Worm (Caenorhabditis elegans) whole organism, young adult: ENCODE results near the gene btb-2.

ENCODE experiments used
- B0019.2 ChIP-seq: fragments of 200-800 bp; sonication (Bioruptor generic); conservative IDR thresholded peaks from 2 replicates; pipeline ENCODE4 v1.3.6; 2022; ENCODE audit warnings: missing genetic modification reagents, missing genetic modification characterization, missing compliant biosample characterization
- B0336.3 ChIP-seq: fragments of 200-800 bp; sonication (Bioruptor generic); IDR thresholded peaks from 2 replicates; pipeline ENCODE4 v1.3.6; 2022; ENCODE audit warnings: missing genetic modification characterization, missing compliant biosample characterization
- D2030.7 ChIP-seq: fragments of 200-800 bp; sonication (Bioruptor generic); IDR thresholded peaks from 2 replicates; pipeline ENCODE4 v1.3.6; 2022; ENCODE audit warnings: missing genetic modification reagents, missing genetic modification characterization, missing compliant biosample characterization
- F33H1.4 ChIP-seq: fragments of 200-800 bp; sonication (Bioruptor generic); IDR thresholded peaks from 2 replicates; pipeline ENCODE4 v1.3.6; 2022; ENCODE audit warnings: missing genetic modification reagents, missing genetic modification characterization, missing compliant biosample characterization
- F49E8.2 ChIP-seq: sonication (generic microtip); optimal IDR thresholded peaks from 3 replicates; lab custom pipeline; 2017; ENCODE audit warnings: missing genetic modification characterization, mild to moderate bottlenecking, missing compliant biosample characterization, antibody characterized with exemption, moderate library complexity; ENCODE audit not compliant: insufficient read depth
- F52B5.7 ChIP-seq: sonication (generic microtip); optimal IDR thresholded peaks from 2 replicates; lab custom pipeline; 2016; ENCODE audit warnings: mild to moderate bottlenecking, missing genetic modification characterization, missing compliant biosample characterization
- aptf-2 ChIP-seq: fragments of 200-800 bp; sonication (Bioruptor generic); conservative IDR thresholded peaks from 2 replicates; pipeline ENCODE4 v1.3.6; 2022; ENCODE audit warnings: missing genetic modification reagents, missing genetic modification characterization, missing compliant biosample characterization
- aptf-3 ChIP-seq: fragments of 200-800 bp; sonication (Bioruptor generic); IDR thresholded peaks from 2 replicates; pipeline ENCODE4 v1.3.6; 2022; ENCODE audit warnings: missing genetic modification characterization, missing compliant biosample characterization
- atf-7 ChIP-seq: sonication (generic microtip); optimal IDR thresholded peaks from 2 replicates; lab custom pipeline; 2017; ENCODE audit warnings: mild to moderate bottlenecking, missing genetic modification characterization, missing compliant biosample characterization
- attf-3 ChIP-seq: fragments of 200-800 bp; sonication (Bioruptor generic); conservative IDR thresholded peaks from 2 replicates; pipeline ENCODE4 v1.3.6; 2022; ENCODE audit warnings: missing genetic modification reagents, missing genetic modification characterization, missing compliant biosample characterization
- attf-5 ChIP-seq: fragments of 200-800 bp; sonication (Bioruptor generic); optimal IDR thresholded peaks from 2 replicates; lab custom pipeline; 2018; ENCODE audit warnings: mild to moderate bottlenecking, missing genetic modification characterization, missing compliant biosample characterization
- egl-18 ChIP-seq: fragments of 200-800 bp; sonication (Bioruptor generic); IDR thresholded peaks from 2 replicates; pipeline ENCODE4 v1.3.6; 2022; ENCODE audit warnings: missing genetic modification reagents, missing genetic modification characterization, missing compliant biosample characterization
- hmg-1.2 ChIP-seq: fragments of 200-800 bp; sonication (Bioruptor generic); IDR thresholded peaks from 2 replicates; pipeline ENCODE4 v1.3.6; 2022; ENCODE audit warnings: missing genetic modification reagents, missing genetic modification characterization, missing compliant biosample characterization
- lin-35 ChIP-seq, 3 experiments: fragments of 150-350 bp in 2 of 3; sonication (generic microtip) in 1 of 3; optimal IDR thresholded peaks; 2 replicates each; lab custom pipeline; 2014 to 2018; ENCODE audit warnings: missing biosample characterization in 3 of 3, missing genetic modification characterization in 3 of 3, missing genetic modification reagents in 3 of 3
- madf-3 ChIP-seq: fragments of 200-800 bp; sonication (Bioruptor generic); IDR thresholded peaks from 2 replicates; pipeline ENCODE4 v1.3.6; 2022; ENCODE audit warnings: missing genetic modification reagents, missing genetic modification characterization, missing compliant biosample characterization
- mcd-1 ChIP-seq: fragments of 200-800 bp; sonication (Bioruptor generic); IDR thresholded peaks from 2 replicates; pipeline ENCODE4 v1.3.6; 2022; ENCODE audit warnings: missing genetic modification reagents, missing genetic modification characterization, missing compliant biosample characterization
- nfyb-1 ChIP-seq: fragments of 200-800 bp; sonication (Bioruptor generic); IDR thresholded peaks from 2 replicates; pipeline ENCODE4 v1.3.6; 2022; ENCODE audit warnings: missing genetic modification reagents, missing genetic modification characterization, missing compliant biosample characterization
- nhr-80 ChIP-seq: sonication (generic microtip); optimal IDR thresholded peaks from 2 replicates; lab custom pipeline; 2016; ENCODE audit warnings: missing genetic modification characterization, missing compliant biosample characterization
- snpc-1.1 ChIP-seq: sonication (generic microtip); optimal IDR thresholded peaks from 2 replicates; lab custom pipeline; 2017; ENCODE audit warnings: missing genetic modification characterization, mild to moderate bottlenecking, missing compliant biosample characterization, antibody characterized with exemption, moderate library complexity, missing genotype, missing genetic modification reagents; ENCODE audit not compliant: insufficient read depth
- tbp1 ChIP-seq: fragments of 200-800 bp; sonication (Bioruptor generic); optimal IDR thresholded peaks from 2 replicates; lab custom pipeline; 2018; ENCODE audit warnings: mild to moderate bottlenecking, missing genetic modification characterization, missing compliant biosample characterization
- tlf-1 ChIP-seq: fragments of 200-800 bp; sonication (Bioruptor generic); optimal IDR thresholded peaks from 2 replicates; lab custom pipeline; 2018; ENCODE audit warnings: mild to moderate bottlenecking, missing genetic modification characterization, missing compliant biosample characterization
- xnd-1 ChIP-seq: sonication (generic microtip); optimal IDR thresholded peaks from 2 replicates; lab custom pipeline; 2016; ENCODE audit warnings: missing genotype, missing genetic modification reagents, missing genetic modification characterization, missing compliant biosample characterization
- ztf-26 ChIP-seq: sonication (generic microtip); optimal IDR thresholded peaks from 2 replicates; lab custom pipeline; 2017; ENCODE audit warnings: missing genetic modification characterization, missing compliant biosample characterization
- ztf-6 ChIP-seq: fragments of 200-800 bp; sonication (Bioruptor generic); IDR thresholded peaks from 2 replicates; pipeline ENCODE4 v1.3.6; 2022; ENCODE audit warnings: missing genetic modification reagents, missing genetic modification characterization, missing compliant biosample characterization

Gene btb-2

ce11 chrII:6441128-6441527, 39.4 kb downstream of the btb-2 start, which contains the start of gene cutl-16:
Gene cutl-16, plus strand, starts transcription at chrII:6441428.
- TF ChIP-seq aptf-3 (GFP tag; lab: Robert Waterston, UW) = no peak
- TF ChIP-seq F33H1.4 = no peak
- TF ChIP-seq B0336.3 (GFP tag; lab: Robert Waterston, UW) = no peak
- no peak for TF ChIP-seq aptf-2

- TF ChIP-seq snpc-1.1 (tag; lab: Kevin White, UChicago) = no peak
- no peak for TF ChIP-seq ztf-26
- no peak for TF ChIP-seq mcd-1
- TF ChIP-seq attf-3 = no peak
- TF ChIP-seq tbp1 (GFP tag; lab: Kevin White, UChicago) = no peak
- TF ChIP-seq xnd-1 (tag; lab: Kevin White, UChicago) = no peak
- TF ChIP-seq madf-3 = no peak
- no peak for TF ChIP-seq tlf-1 (GFP tag; lab: Kevin White, UChicago)
- TF ChIP-seq atf-7 (tag; lab: Kevin White, UChicago) = no peak
- no peak for TF ChIP-seq attf-5 (GFP tag; lab: Kevin White, UChicago)
- TF ChIP-seq F52B5.7 = no peak
- TF ChIP-seq ztf-6 = no peak
- no peak for TF ChIP-seq D2030.7 (GFP tag; lab: Robert Waterston, UW)
- no peak for TF ChIP-seq B0019.2
- TF ChIP-seq lin-35 (GFP tag; optimal IDR thresholded peaks at IDR 0.05; lab: Kevin White, UChicago) = no peak
- no peak for TF ChIP-seq nfyb-1 (GFP tag; lab: Robert Waterston, UW)
Observed at ce11 chrII:6443710-6444109, 42.0 kb downstream of the btb-2 start, which contains the start of gene K06A1.2. Gene K06A1.2, plus strand, starts transcription at chrII:6444010.

ce11 chrII:6448189-6448588, 46.4 kb downstream of the btb-2 start:
- no peak for TF ChIP-seq hmg-1.2 (GFP tag; lab: Robert Waterston, UW)

- TF ChIP-seq attf-3 (no peak), nhr-80 (tag; lab: Kevin White, UChicago) (peak; percentile 58)
Observed at ce11 chrII:6448656-6449055, 46.9 kb downstream of the btb-2 start.

ce11 chrII:6449656-6450055, 47.9 kb downstream of the btb-2 start, which contains the start of gene nhr-22:
Gene nhr-22, minus strand, starts transcription at chrII:6449792.
- TF ChIP-seq egl-18 (GFP tag; lab: Robert Waterston, UW) = no peak
- TF ChIP-seq F49E8.2 (tag; lab: Kevin White, UChicago) = no peak
